Worm (Caenorhabditis elegans): ENCODE measurements around the gene Y54F10BM.21.

DNA sequence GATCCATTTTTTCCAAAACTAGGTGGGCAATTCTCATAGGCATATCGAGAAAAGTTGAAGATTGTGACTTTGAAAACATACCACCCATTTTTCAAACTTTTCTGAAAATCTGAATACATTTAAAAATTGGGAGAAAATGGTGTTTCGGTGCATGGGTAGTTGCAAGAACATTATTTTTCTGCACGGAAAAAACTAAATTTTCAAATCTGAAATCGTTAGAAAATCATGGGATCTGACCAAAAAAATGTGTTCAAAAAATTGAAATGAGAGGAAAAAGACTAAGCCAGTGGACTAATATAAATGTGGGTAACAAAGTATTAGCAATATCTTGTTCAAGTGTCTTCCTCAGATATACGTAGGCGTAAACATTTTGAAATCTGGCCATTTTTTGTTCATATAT lies 18.1 kb upstream of the Y54F10BM.21 start, which contains the start of gene fbxa-43:
- TF ChIP-seq dao-5 (tag; optimal IDR thresholded peaks at IDR 0.05) (no peak), him-1 (tag; optimal IDR thresholded peaks at IDR 0.05) (no peak), W03F9.2 (tag; optimal IDR thresholded peaks at IDR 0.05) (no peak)
